Worm (Caenorhabditis elegans): ENCODE measurements around the gene W09H1.4.

- TF ChIP-seq bed-2 (GFP tag; IDR thresholded peaks at IDR 0.05) (no peak), him-1 (tag; optimal IDR thresholded peaks at IDR 0.05) (no peak), T07F8.4 (tag; optimal IDR thresholded peaks at IDR 0.05) (no peak), atf-7 (tag; optimal IDR thresholded peaks at IDR 0.05) (peak; percentile 7), zfh-2 (GFP tag; conservative IDR thresholded peaks at IDR 0.05) (peak; percentile 35; the same call in 1 of the 2 replicates), unc-62 (GFP tag; optimal IDR thresholded peaks at IDR 0.05) (no peak), ets-4 (GFP tag; optimal IDR thresholded peaks at IDR 0.05) (no peak), ztf-28 (GFP tag; IDR thresholded peaks at IDR 0.05) (no peak), ztf-6 (GFP tag; IDR thresholded peaks at IDR 0.05) (no peak), lin-35 (GFP tag; optimal IDR thresholded peaks at IDR 0.05) (peak; percentile 51 to 97 (median 61))
These were observed 26.4 kb upstream of the W09H1.4 start, which contains the start of the genes hpr-17 and F32A11.1 for ce11 chrII:13156971-13157370.

All from whole organism, young adult.